Worm (Caenorhabditis elegans) whole organism, L3 larva: ENCODE measurements around the gene srx-38.

ENCODE experiments used
- ceh-28 ChIP-seq: fragments of 150-350 bp; optimal IDR thresholded peaks from 2 replicates; lab custom pipeline; 2014; ENCODE audit warnings: missing biosample characterization, missing genetic modification reagents, missing genetic modification characterization
- nhr-12 ChIP-seq: fragments of 150-350 bp; optimal IDR thresholded peaks from 2 replicates; lab custom pipeline; 2014; ENCODE audit warnings: missing biosample characterization, missing genetic modification characterization
- pqm-1 ChIP-seq: fragments of 150-350 bp; optimal IDR thresholded peaks from 2 replicates; lab custom pipeline; 2017; ENCODE audit warnings: missing biosample characterization, missing genetic modification characterization, inconsistent platforms

DNA sequence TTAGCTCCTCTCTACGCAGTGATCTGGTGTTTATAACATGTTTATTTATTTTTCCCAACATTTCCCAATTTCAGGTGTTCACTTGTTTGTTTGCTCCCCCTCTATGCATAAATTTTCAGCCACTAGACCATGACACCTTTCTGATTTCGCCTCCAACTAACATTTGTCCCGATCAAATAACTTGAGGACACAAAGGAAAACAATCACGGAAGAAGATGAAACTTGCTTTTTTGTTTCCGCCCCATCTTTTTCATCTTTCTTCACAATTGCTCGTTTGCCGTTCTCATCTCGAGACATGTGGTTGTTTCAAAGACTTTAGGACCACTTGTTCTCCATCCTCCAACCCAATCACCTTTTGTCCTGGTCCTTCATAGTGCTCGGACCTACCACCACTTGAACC is 28.6 kb downstream of the srx-38 start, which contains the start of gene F14F9.5:
- no peak for TF ChIP-seq nhr-12 (tag; lab: Kevin White, UChicago)
- no peak for TF ChIP-seq pqm-1 (tag; lab: Kevin White, UChicago)
- TF ChIP-seq ceh-28, result no peak
